Worm (Caenorhabditis elegans): ENCODE results near the gene glb-34.

glb-34 gene

DNA sequence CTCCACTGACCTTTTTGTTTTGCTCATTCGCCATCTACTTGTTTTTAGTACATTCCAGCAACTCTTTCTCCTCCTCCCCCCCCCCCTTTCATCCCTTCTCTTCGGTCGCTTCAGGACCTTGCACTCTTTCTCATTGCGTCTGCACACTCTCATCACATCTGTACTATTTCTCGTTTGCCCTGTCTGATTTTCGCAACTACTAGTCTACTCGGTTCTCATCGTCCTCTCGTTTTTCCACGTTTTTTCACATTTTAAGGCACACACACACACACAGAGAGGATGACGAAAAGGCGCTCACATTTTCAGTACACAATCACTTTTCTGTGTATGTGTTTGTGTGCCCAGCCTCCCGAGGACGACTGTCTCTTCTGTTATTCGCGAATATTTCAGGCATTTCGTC lies 48.0 kb upstream of the glb-34 start (continued):
- peak; percentile 86 for TF ChIP-seq lin-14 (GFP tag; optimal IDR thresholded peaks at IDR 0.05)
- no peak for TF ChIP-seq elt-2 (tag; optimal IDR thresholded peaks at IDR 0.05)
- no peak for TF ChIP-seq blmp-1 (tag; optimal IDR thresholded peaks at IDR 0.05)
- no peak for TF ChIP-seq nhr-11 (tag; optimal IDR thresholded peaks at IDR 0.05)
- no peak for TF ChIP-seq sptf-1 (tag; optimal IDR thresholded peaks at IDR 0.05)
- peak; percentile 42 for TF ChIP-seq nhr-19 (GFP tag; conservative IDR thresholded peaks at IDR 0.05)
- TF ChIP-seq ets-5 (GFP tag; IDR thresholded peaks at IDR 0.05) = no peak
- no peak for TF ChIP-seq vab-15 (tag; optimal IDR thresholded peaks at IDR 0.05)
- peak; percentile 39 to 42 for TF ChIP-seq lin-35 (GFP tag; optimal IDR thresholded peaks at IDR 0.05)
- TF ChIP-seq mab-9 (GFP tag; IDR thresholded peaks at IDR 0.05) = no peak
- no peak for TF ChIP-seq grh-1 (GFP tag; IDR thresholded peaks at IDR 0.05)
- TF ChIP-seq irx-1 (tag; optimal IDR thresholded peaks at IDR 0.05) = no peak
- no peak for TF ChIP-seq nhr-28 (tag; optimal IDR thresholded peaks at IDR 0.05)
- peak; percentile 57 for TF ChIP-seq nhr-20 (tag; optimal IDR thresholded peaks at IDR 0.05)
- no peak for TF ChIP-seq lir-3 (tag; optimal IDR thresholded peaks at IDR 0.05; ENCODE audit: poor library complexity)
- TF ChIP-seq tlp-1 (tag; optimal IDR thresholded peaks at IDR 0.05) = no peak
- TF ChIP-seq egl-13 (tag; optimal IDR thresholded peaks at IDR 0.05) = no peak
- no peak for TF ChIP-seq hlh-17 (GFP tag; optimal IDR thresholded peaks at IDR 0.05; ENCODE audit: borderline replicate concordance)
- no peak for TF ChIP-seq nhr-84 (tag; optimal IDR thresholded peaks at IDR 0.05)
- no peak for TF ChIP-seq nhr-237 (tag; optimal IDR thresholded peaks at IDR 0.05)
- TF ChIP-seq efl-3 (GFP tag; optimal IDR thresholded peaks at IDR 0.05) = no peak
- peak; percentile 49 for TF ChIP-seq skn-1 (tag; optimal IDR thresholded peaks at IDR 0.05)
- no peak for TF ChIP-seq nhr-85 (tag)
- no peak for TF ChIP-seq mef-2 (tag; optimal IDR thresholded peaks at IDR 0.05)
- TF ChIP-seq lin-15B (tag; optimal IDR thresholded peaks at IDR 0.05) = no peak
- no peak for TF ChIP-seq nhr-76 (tag; optimal IDR thresholded peaks at IDR 0.05)
- TF ChIP-seq sox-4 (tag; optimal IDR thresholded peaks at IDR 0.05) = no peak
- no peak for TF ChIP-seq aly-2 (tag; optimal IDR thresholded peaks at IDR 0.05)
- TF ChIP-seq ceh-82 (tag; optimal IDR thresholded peaks at IDR 0.05) = peak in 2 of 3 experiments; percentile 43 to 81
- TF ChIP-seq alr-1 (tag; optimal IDR thresholded peaks at IDR 0.05; ENCODE audit: borderline replicate concordance) = no peak
- TF ChIP-seq fkh-8 (tag; optimal IDR thresholded peaks at IDR 0.05) = peak; percentile 56

DNA sequence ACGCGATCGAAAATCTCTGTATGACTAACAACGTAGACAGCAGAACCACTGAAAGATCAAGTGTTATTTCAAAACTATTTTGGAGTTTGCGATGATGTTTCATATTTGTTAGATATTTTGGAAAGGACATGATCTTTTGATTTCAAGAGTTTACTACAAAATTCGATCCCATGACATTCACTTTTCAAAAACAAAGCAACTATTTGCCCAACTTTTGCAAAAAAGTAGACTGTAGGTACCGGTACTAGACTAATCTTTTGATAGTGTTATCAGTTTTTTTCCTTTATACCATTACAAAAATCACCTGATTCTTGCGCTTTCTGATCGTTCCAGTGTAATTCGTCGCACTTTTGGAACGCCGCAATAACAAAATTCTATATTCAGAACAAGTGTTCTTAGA lies 47.5 kb upstream of the glb-34 start:
- no peak for TF ChIP-seq pax-3 (tag; optimal IDR thresholded peaks at IDR 0.05)
- TF ChIP-seq unc-30 (tag; optimal IDR thresholded peaks at IDR 0.05) = no peak
- TF ChIP-seq ces-1 (GFP tag; optimal IDR thresholded peaks at IDR 0.05) = no peak
- no peak for TF ChIP-seq isw-1 (GFP tag; IDR thresholded peaks at IDR 0.05)
- TF ChIP-seq lin-14 (GFP tag; optimal IDR thresholded peaks at IDR 0.05) = no peak
- TF ChIP-seq ama-1 (optimal IDR thresholded peaks at IDR 0.05) = no peak
- TF ChIP-seq nhr-85 (tag) = peak; percentile 79
- no peak for TF ChIP-seq sptf-1 (tag; optimal IDR thresholded peaks at IDR 0.05)
- TF ChIP-seq egl-13 (tag; optimal IDR thresholded peaks at IDR 0.05) = no peak
- peak; percentile 36 for TF ChIP-seq elt-2 (tag; optimal IDR thresholded peaks at IDR 0.05)
- no peak for TF ChIP-seq nhr-11 (tag; optimal IDR thresholded peaks at IDR 0.05)
- TF ChIP-seq nhr-20 (tag; optimal IDR thresholded peaks at IDR 0.05) = peak; percentile 55
- no peak for TF ChIP-seq fkh-4 (tag; optimal IDR thresholded peaks at IDR 0.05; ENCODE audit: borderline replicate concordance)
- no peak for TF ChIP-seq tlp-1 (tag; optimal IDR thresholded peaks at IDR 0.05)
- no peak for TF ChIP-seq fkh-8 (tag; optimal IDR thresholded peaks at IDR 0.05)

DNA sequence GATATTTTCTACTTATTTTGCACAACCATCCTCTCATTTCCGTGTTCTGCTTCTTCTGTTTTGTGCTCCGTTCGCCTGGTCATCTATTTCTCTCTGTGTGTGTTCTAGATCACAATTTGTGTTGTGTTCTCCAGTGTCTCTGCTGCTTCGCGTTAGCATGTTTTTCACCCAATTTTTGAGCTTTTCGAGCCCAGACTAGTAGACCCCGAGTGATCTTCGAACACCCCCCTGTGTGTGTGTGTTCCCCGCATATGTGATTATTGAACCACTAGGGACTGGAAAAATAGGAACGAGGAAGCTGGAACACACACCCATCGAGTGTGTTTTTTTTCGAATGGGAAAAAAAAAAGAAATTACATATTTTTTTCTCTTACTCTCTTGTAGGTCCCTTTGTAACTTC lies 46.0 kb upstream of the glb-34 start:
- TF ChIP-seq grh-1 (GFP tag; IDR thresholded peaks at IDR 0.05) (peak; percentile 15; the same call in 1 of the 2 replicates), sptf-1 (tag; optimal IDR thresholded peaks at IDR 0.05) (no peak), efl-1 (optimal IDR thresholded peaks at IDR 0.05) (no peak), efl-1 (GFP tag; optimal IDR thresholded peaks at IDR 0.05 in 1 of 2) (peak in 1 of 2 experiments; percentile 85)

DNA sequence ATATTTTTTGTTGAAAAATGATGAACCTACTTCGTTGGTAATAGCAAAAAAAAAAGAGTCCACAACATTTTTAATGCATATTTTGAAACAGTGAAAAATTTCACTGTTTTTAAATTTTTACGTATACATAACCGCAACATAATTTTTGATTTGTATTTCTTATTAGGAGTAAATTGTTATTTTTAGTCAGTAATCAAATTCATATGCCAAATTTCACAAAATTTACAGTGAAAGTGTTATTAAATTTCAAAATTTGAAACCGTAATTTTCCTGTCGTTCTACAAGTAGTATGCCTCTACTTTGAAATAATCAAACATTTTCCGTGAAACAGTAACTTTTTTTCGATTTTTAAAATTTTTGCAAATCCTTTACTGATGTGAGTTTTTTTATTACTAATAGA lies 45.5 kb upstream of the glb-34 start:
- no peak for TF ChIP-seq sup-37 (GFP tag; optimal IDR thresholded peaks at IDR 0.05)
- TF ChIP-seq nhr-237 (tag; optimal IDR thresholded peaks at IDR 0.05) = no peak
- TF ChIP-seq nhr-12 (tag; optimal IDR thresholded peaks at IDR 0.05) = no peak
- TF ChIP-seq tbx-2 (tag; optimal IDR thresholded peaks at IDR 0.05) = no peak
- TF ChIP-seq unc-30 (tag; optimal IDR thresholded peaks at IDR 0.05) = no peak
- TF ChIP-seq mdl-1 (tag; optimal IDR thresholded peaks at IDR 0.05) = no peak

All from whole organism, L1 larva.